Fruit fly (Drosophila melanogaster) whole organism, embryonic: ENCODE data around the gene CG31287.

Experiments used
- Awh ChIP-seq: fragments of 200-800 bp; sonication (Bioruptor generic); IDR thresholded peaks from 2 replicates; pipeline ENCODE4, ENCODE4 v1.3.6; 2022; ENCODE audit warnings: missing biosample characterization, missing genetic modification characterization
- CG10274 ChIP-seq: fragments of 200-800 bp; sonication (Bioruptor generic); optimal IDR thresholded peaks from 3 replicates; lab custom pipeline; 2017; ENCODE audit warnings: missing biosample characterization, mild to moderate bottlenecking, missing genetic modification characterization
- CG11723 ChIP-seq: fragments of 200-800 bp; sonication (Bioruptor generic); optimal IDR thresholded peaks from 2 replicates; lab custom pipeline; 2017; ENCODE audit warnings: missing biosample characterization, mild to moderate bottlenecking, missing genetic modification characterization
- CG12391 ChIP-seq: fragments of 200-800 bp; sonication (Bioruptor generic); optimal IDR thresholded peaks from 3 replicates; lab custom pipeline; 2018; ENCODE audit warnings: missing biosample characterization, mild to moderate bottlenecking, missing genetic modification characterization, moderate library complexity
- CG16815 ChIP-seq: fragments of 200-800 bp; sonication (Bioruptor generic); optimal IDR thresholded peaks from 3 replicates; lab custom pipeline; 2017; ENCODE audit warnings: missing biosample characterization, mild to moderate bottlenecking, missing genetic modification characterization
- CG17186 ChIP-seq: fragments of 200-800 bp; sonication (Bioruptor generic); optimal IDR thresholded peaks from 3 replicates; lab custom pipeline; 2017; ENCODE audit warnings: missing biosample characterization, missing genetic modification reagents, missing genetic modification characterization
- CG17385 ChIP-seq: fragments of 200-800 bp; sonication (Bioruptor generic); optimal IDR thresholded peaks from 3 replicates; lab custom pipeline; 2018; ENCODE audit warnings: missing biosample characterization, mild to moderate bottlenecking, missing genetic modification characterization
- CG17568 ChIP-seq: fragments of 200-800 bp; sonication (Bioruptor generic); optimal IDR thresholded peaks from 2 replicates; lab custom pipeline; 2018; ENCODE audit warnings: missing biosample characterization, mild to moderate bottlenecking, missing genetic modification characterization, moderate library complexity
- CG18262 ChIP-seq: fragments of 200-800 bp; optimal IDR thresholded peaks from 3 replicates; lab custom pipeline; 2019; ENCODE audit warnings: missing biosample characterization, mild to moderate bottlenecking, missing genetic modification characterization, moderate library complexity
- CG2116 ChIP-seq: fragments of 200-800 bp; sonication (Bioruptor generic); optimal IDR thresholded peaks from 3 replicates; lab custom pipeline; 2018; ENCODE audit warnings: missing biosample characterization, mild to moderate bottlenecking, missing genetic modification characterization
- CG2129 ChIP-seq: fragments of 200-800 bp; sonication (Bioruptor generic); IDR thresholded peaks from 2 replicates; pipeline ENCODE4 v1.3.6; 2022; ENCODE audit warnings: missing biosample characterization, missing genetic modification characterization; ENCODE audit not compliant: partially characterized antibody
- CG3995 ChIP-seq: fragments of 200-800 bp; sonication (Bioruptor generic); optimal IDR thresholded peaks from 3 replicates; lab custom pipeline; 2016; ENCODE audit warnings: missing biosample characterization, missing genetic modification characterization
- CG4617 ChIP-seq: fragments of 200-800 bp; sonication (Bioruptor generic); optimal IDR thresholded peaks from 3 replicates; lab custom pipeline; 2016; ENCODE audit warnings: missing biosample characterization, missing genetic modification characterization, borderline replicate concordance
- CG4854 ChIP-seq: fragments of 200-800 bp; sonication (Bioruptor generic); optimal IDR thresholded peaks from 2 replicates; lab custom pipeline; 2016; ENCODE audit warnings: missing biosample characterization, missing genetic modification characterization, inconsistent platforms
- CG5953 ChIP-seq: fragments of 200-800 bp; sonication (Bioruptor generic); IDR thresholded peaks from 2 replicates; pipeline ENCODE4 v1.3.6; 2022; ENCODE audit warnings: missing biosample characterization, missing genetic modification characterization
- CG6254 ChIP-seq: fragments of 200-800 bp; sonication (Bioruptor generic); optimal IDR thresholded peaks from 3 replicates; lab custom pipeline; 2017; ENCODE audit warnings: mild to moderate bottlenecking, missing biosample characterization, missing genetic modification reagents, missing genetic modification characterization
- D19A ChIP-seq: fragments of 200-800 bp; optimal IDR thresholded peaks from 3 replicates; lab custom pipeline; 2019; ENCODE audit warnings: missing biosample characterization, mild to moderate bottlenecking, missing genetic modification characterization, moderate library complexity
- Drgx ChIP-seq: fragments of 200-800 bp; sonication (Bioruptor generic); IDR thresholded peaks from 2 replicates; pipeline ENCODE4 v1.3.6; 2022; ENCODE audit warnings: missing biosample characterization, missing genetic modification characterization
- HLHmδ ChIP-seq: fragments of 200-800 bp; sonication (Bioruptor generic); optimal IDR thresholded peaks from 2 replicates; lab custom pipeline; 2018; ENCODE audit warnings: missing biosample characterization, mild to moderate bottlenecking, missing genetic modification characterization, moderate library complexity
- Hsf ChIP-seq: fragments of 200-800 bp; sonication (Bioruptor generic); optimal IDR thresholded peaks from 3 replicates; lab custom pipeline; 2016; ENCODE audit warnings: missing biosample characterization, missing genetic modification characterization
- Kr ChIP-seq: fragments of 200-800 bp; sonication (Bioruptor generic); optimal IDR thresholded peaks from 2 replicates; lab custom pipeline; 2017; ENCODE audit warnings: missing biosample characterization, mild to moderate bottlenecking, missing genetic modification characterization
- Lpt ChIP-seq: fragments of >200 bp; optimal IDR thresholded peaks from 2 replicates; lab custom pipeline; 2018; ENCODE audit warnings: missing biosample characterization, missing genetic modification characterization
- Mes4 ChIP-seq: fragments of 200-800 bp; sonication (Bioruptor generic); optimal IDR thresholded peaks from 2 replicates; lab custom pipeline; 2016; ENCODE audit warnings: missing biosample characterization, missing genetic modification characterization
- Pdp1 ChIP-seq, 2 experiments: fragments of 200-800 bp; sonication (Bioruptor generic); optimal IDR thresholded peaks; 3 replicates each; lab custom pipeline; 2016; ENCODE audit warnings: missing biosample characterization in 2 of 2, missing genetic modification characterization in 2 of 2, mild to moderate bottlenecking in 1 of 2, moderate library complexity in 1 of 2
- Ravus ChIP-seq: fragments of 200-800 bp; sonication (Bioruptor generic); IDR thresholded peaks from 2 replicates; pipeline ENCODE4 v1.3.6; 2022; ENCODE audit warnings: missing biosample characterization, missing genetic modification characterization
- Side ChIP-seq: fragments of 200-800 bp; sonication (Bioruptor generic); optimal IDR thresholded peaks from 2 replicates; lab custom pipeline; 2016; ENCODE audit warnings: missing biosample characterization, missing genetic modification characterization
- Sin3A ChIP-seq: fragments of >200 bp; optimal IDR thresholded peaks from 2 replicates; lab custom pipeline; 2018
- Ssrp ChIP-seq: fragments of 200-800 bp; sonication (Bioruptor generic); optimal IDR thresholded peaks from 2 replicates; lab custom pipeline; 2018; ENCODE audit warnings: missing biosample characterization, mild to moderate bottlenecking, missing genetic modification characterization, moderate library complexity
- Stat92E ChIP-seq, 3 experiments: fragments of >200 bp in 2 of 3; fragments of 200-800 bp in 1 of 3; sonication (Bioruptor generic) in 1 of 3; optimal IDR thresholded peaks; 2 replicates each; lab custom pipeline; 2017 to 2019; ENCODE audit warnings: missing biosample characterization in 3 of 3, missing genetic modification characterization in 3 of 3, mild to moderate bottlenecking in 1 of 3, moderate library complexity in 1 of 3
- Xbp1 ChIP-seq: fragments of 200-800 bp; sonication (Bioruptor generic); optimal IDR thresholded peaks from 3 replicates; lab custom pipeline; 2016; ENCODE audit warnings: missing biosample characterization, mild to moderate bottlenecking, missing genetic modification characterization
- ato ChIP-seq: fragments of 200-800 bp; sonication (Bioruptor generic); IDR thresholded peaks from 2 replicates; pipeline ENCODE4 v1.3.6; 2022; ENCODE audit warnings: missing biosample characterization, missing genetic modification characterization; ENCODE audit not compliant: partially characterized antibody
- az2 ChIP-seq: fragments of 200-800 bp; sonication (Bioruptor generic); optimal IDR thresholded peaks from 3 replicates; lab custom pipeline; 2016; ENCODE audit warnings: missing biosample characterization, missing genetic modification characterization
- chm ChIP-seq: fragments of 200-800 bp; sonication (Bioruptor generic); IDR thresholded peaks from 2 replicates; pipeline ENCODE4 v1.3.6; 2022; ENCODE audit warnings: missing biosample characterization, missing genetic modification characterization
- croc ChIP-seq: fragments of 200-800 bp; sonication (Bioruptor generic); conservative IDR thresholded peaks from 3 replicates; pipeline ENCODE4 v1.3.6; 2022; ENCODE audit warnings: missing biosample characterization, missing genetic modification characterization
- crol ChIP-seq: fragments of 200-800 bp; sonication (Bioruptor generic); IDR thresholded peaks from 2 replicates; pipeline ENCODE4 v1.3.6; 2022; ENCODE audit warnings: missing biosample characterization, missing genetic modification characterization
- emc ChIP-seq: fragments of 200-800 bp; sonication (Bioruptor generic); optimal IDR thresholded peaks from 2 replicates; lab custom pipeline; 2016; ENCODE audit warnings: missing biosample characterization, missing genetic modification characterization
- eve ChIP-seq, 2 experiments: fragments of >200 bp; optimal IDR thresholded peaks; 2 replicates each; lab custom pipeline; 2017; ENCODE audit warnings: missing biosample characterization in 2 of 2, missing genetic modification characterization in 2 of 2
- ewg ChIP-seq: fragments of 200-800 bp; sonication (Bioruptor generic); optimal IDR thresholded peaks from 3 replicates; lab custom pipeline; 2017; ENCODE audit warnings: mild to moderate bottlenecking, missing biosample characterization, missing genetic modification reagents, missing genetic modification characterization
- fru ChIP-seq: fragments of >200 bp; optimal IDR thresholded peaks from 2 replicates; lab custom pipeline; 2017
- gem ChIP-seq: fragments of 200-800 bp; sonication (Bioruptor generic); optimal IDR thresholded peaks from 2 replicates; lab custom pipeline; 2019; ENCODE audit warnings: missing biosample characterization, mild to moderate bottlenecking, missing genetic modification characterization, moderate library complexity
- gsb-n ChIP-seq: fragments of 200-800 bp; sonication (Bioruptor generic); optimal IDR thresholded peaks from 3 replicates; lab custom pipeline; 2018; ENCODE audit warnings: missing biosample characterization, mild to moderate bottlenecking, missing genetic modification characterization
- klu ChIP-seq: fragments of 200-800 bp; sonication (Bioruptor generic); IDR thresholded peaks from 2 replicates; pipeline ENCODE4 v1.3.6; 2022; ENCODE audit warnings: missing biosample characterization, missing genetic modification characterization
- otp ChIP-seq: fragments of 200-800 bp; sonication (Bioruptor generic); IDR thresholded peaks from 3 replicates; pipeline ENCODE4, ENCODE4 v1.3.6; 2022; ENCODE audit warnings: missing biosample characterization, missing genetic modification characterization
- seq ChIP-seq: fragments of 200-800 bp; sonication (Bioruptor generic); IDR thresholded peaks from 2 replicates; pipeline ENCODE4 v1.3.6; 2022; ENCODE audit warnings: missing biosample characterization, missing genetic modification characterization
- so ChIP-seq: fragments of 200-800 bp; sonication (Bioruptor generic); IDR thresholded peaks from 3 replicates; pipeline ENCODE4 v1.3.6; 2022; ENCODE audit warnings: missing biosample characterization, missing genetic modification characterization
- sqz ChIP-seq: fragments of 200-800 bp; sonication (Bioruptor generic); optimal IDR thresholded peaks from 3 replicates; lab custom pipeline; 2018; ENCODE audit warnings: missing biosample characterization, mild to moderate bottlenecking, missing genetic modification characterization
- vfl ChIP-seq: fragments of 200-800 bp; sonication (Bioruptor generic); optimal IDR thresholded peaks from 2 replicates; lab custom pipeline; 2016; ENCODE audit warnings: missing biosample characterization, missing genetic modification characterization

CG31287 gene

dm6 chr3R:16182269-16182875 is 20.8 kb upstream of the CG31287 start (continued):
- no peak for TF ChIP-seq Xbp1 (GFP tag; lab: Kevin White, UChicago)
- TF ChIP-seq CG17186 (GFP tag; lab: Kevin White, UChicago), result no peak
- TF ChIP-seq az2 (GFP tag; lab: Kevin White, UChicago), result no peak
- TF ChIP-seq CG12391, result no peak
- peak in 1 of 2 experiments; percentile 81 for TF ChIP-seq Pdp1 (GFP tag; optimal IDR thresholded peaks at IDR 0.05; lab: Kevin White, UChicago)
- no peak for TF ChIP-seq CG3995 (GFP tag; lab: Kevin White, UChicago)
- no peak for TF ChIP-seq ewg (GFP tag; lab: Kevin White, UChicago)
- no peak for TF ChIP-seq Stat92E (GFP tag; optimal IDR thresholded peaks at IDR 0.05; lab: Kevin White, UChicago)
- no peak for TF ChIP-seq eve (GFP tag; optimal IDR thresholded peaks at IDR 0.05; lab: Kevin White, UChicago)

DNA sequence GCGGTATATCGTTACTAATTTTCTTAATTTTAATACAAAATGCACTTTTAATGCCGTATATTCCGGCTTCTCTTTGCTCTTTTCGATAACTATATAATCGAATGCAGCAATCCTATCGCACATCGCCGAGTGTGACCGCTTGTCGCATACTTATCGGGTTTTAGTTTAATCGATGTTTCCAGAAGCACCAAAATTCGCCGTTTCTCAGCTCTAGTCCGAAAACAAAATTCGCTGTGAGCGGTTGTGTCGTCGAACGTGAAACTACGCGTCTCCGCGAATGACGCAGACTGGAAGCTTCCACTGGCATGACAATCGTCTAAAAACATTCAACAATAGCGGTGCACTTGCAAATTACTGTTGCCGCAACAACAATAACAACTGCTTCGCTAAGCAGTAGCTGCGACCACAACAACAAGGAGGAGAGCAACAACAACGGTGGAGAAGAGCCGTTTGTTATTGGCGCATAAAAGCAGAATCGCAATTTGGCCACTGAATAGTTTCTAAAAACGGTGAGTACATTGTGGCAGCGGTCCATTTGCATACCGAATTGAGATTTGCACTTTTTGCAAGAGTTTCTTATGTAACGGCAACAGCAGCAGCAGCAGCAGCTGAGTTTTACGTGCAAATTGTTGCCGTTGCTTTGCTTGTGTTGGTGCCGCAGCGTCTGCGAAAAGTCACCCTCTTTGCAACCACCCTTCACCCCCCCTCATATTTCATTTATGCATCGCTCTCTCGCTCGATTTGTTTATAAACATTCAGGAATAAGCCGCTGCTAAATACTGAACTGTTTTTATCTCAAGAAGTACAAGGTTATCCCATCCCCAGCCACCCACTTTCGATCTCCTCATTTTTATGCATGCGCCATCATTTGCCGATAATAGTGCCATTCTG is 16.1 kb upstream of the CG31287 start, which contains the start of gene sra:
TSS of gene sra (plus strand) at position 209 of the 891 bp plus-strand sequence.
- peak; percentile 66 for TF ChIP-seq Sin3A
- TF ChIP-seq gsb-n (tag; lab: Kevin White, UChicago), result peak; percentile 20
- TF ChIP-seq crol (GFP tag; lab: Robert Waterston, UW), result peak; percentile 80
- TF ChIP-seq Mes4, result no peak
- TF ChIP-seq CG17568 (GFP tag; lab: Kevin White, UChicago), result no peak
- TF ChIP-seq CG6254 (GFP tag; lab: Kevin White, UChicago), result no peak
- no peak for TF ChIP-seq otp (GFP tag; lab: Robert Waterston, UW)
- no peak for TF ChIP-seq CG16815 (GFP tag; lab: Kevin White, UChicago)
- TF ChIP-seq Lpt (GFP tag; lab: Kevin White, UChicago), result no peak
- TF ChIP-seq chm (GFP tag; lab: Robert Waterston, UW), result peak; percentile 71; the same call in 1 of the 2 replicates
- TF ChIP-seq Drgx, result 0 out of 2 replicates have a peak, but pooled peaks have one; percentile 12
- TF ChIP-seq CG2129 (GFP tag; lab: Robert Waterston, UW), result peak; percentile 91
- TF ChIP-seq gem (tag; lab: Kevin White, UChicago), result no peak
- no peak for TF ChIP-seq Ssrp (tag; lab: Kevin White, UChicago)
- TF ChIP-seq so (GFP tag; lab: Robert Waterston, UW), result 0 out of 3 replicates have a peak, but pooled peaks have one; percentile 21
- TF ChIP-seq croc, result no peak
- no peak for TF ChIP-seq sqz (GFP tag; lab: Kevin White, UChicago)
- TF ChIP-seq klu (GFP tag; lab: Robert Waterston, UW), result no peak
- no peak for TF ChIP-seq Awh (GFP tag; lab: Robert Waterston, UW)
- TF ChIP-seq HLHmδ (GFP tag; lab: Kevin White, UChicago), result no peak
- TF ChIP-seq Kr (GFP tag; lab: Kevin White, UChicago), result no peak
- TF ChIP-seq D19A (tag; lab: Kevin White, UChicago), result peak; percentile 14
- TF ChIP-seq CG10274 (GFP tag; lab: Kevin White, UChicago), result no peak
- peak; percentile 95 for TF ChIP-seq ato (GFP tag; lab: Robert Waterston, UW)
- no peak for TF ChIP-seq CG11723 (GFP tag; lab: Kevin White, UChicago)
- TF ChIP-seq Ravus (GFP tag; lab: Robert Waterston, UW), result no peak
- TF ChIP-seq CG2116, result peak; percentile 79
- peak; percentile 59 for TF ChIP-seq CG4617 (GFP tag; lab: Kevin White, UChicago)
- TF ChIP-seq CG18262 (tag; lab: Kevin White, UChicago), result peak; percentile 31
- peak; percentile 47 for TF ChIP-seq Side (GFP tag; lab: Kevin White, UChicago)
- no peak for TF ChIP-seq emc
- peak; percentile 45 for TF ChIP-seq Hsf (GFP tag; lab: Kevin White, UChicago)
- no peak for TF ChIP-seq CG5953 (GFP tag; lab: Robert Waterston, UW)
- peak; percentile 7 for TF ChIP-seq vfl (GFP tag; lab: Kevin White, UChicago)
- no peak for TF ChIP-seq fru (lab: Kevin White, UChicago)
- TF ChIP-seq CG17385 (GFP tag; lab: Kevin White, UChicago), result peak; percentile 37
- peak; percentile 40 for TF ChIP-seq CG4854 (GFP tag; lab: Kevin White, UChicago)
- 0 out of 2 replicates have a peak, but pooled peaks have one; percentile 16 for TF ChIP-seq seq (GFP tag; lab: Robert Waterston, UW)
